Fruit fly (Drosophila melanogaster): ENCODE measurements around the gene Bin1.

The Bin1 gene

dm6 chr3R:16200497-16201019, 11.2 kb upstream of the Bin1 start (continued):
- TF ChIP-seq usp (GFP tag; optimal IDR thresholded peaks at IDR 0.05), result no peak
- no peak for TF ChIP-seq CG18599 (GFP tag; optimal IDR thresholded peaks at IDR 0.05)
- no peak for TF ChIP-seq Doc2 (GFP tag; IDR thresholded peaks at IDR 0.05)
- no peak for TF ChIP-seq CG4820 (GFP tag; optimal IDR thresholded peaks at IDR 0.05)
- TF ChIP-seq CG15073 (GFP tag; optimal IDR thresholded peaks at IDR 0.05), result no peak
- TF ChIP-seq CG9437 (GFP tag; optimal IDR thresholded peaks at IDR 0.05), result peak; percentile 84
- TF ChIP-seq wek (GFP tag; optimal IDR thresholded peaks at IDR 0.05), result no peak

- TF ChIP-seq Usf (GFP tag; optimal IDR thresholded peaks at IDR 0.05), result no peak
- no peak for TF ChIP-seq vnd (GFP tag; IDR thresholded peaks at IDR 0.05; ENCODE audit: partially characterized antibody)
- TF ChIP-seq CG10979 (tag; optimal IDR thresholded peaks at IDR 0.05), result no peak
- TF ChIP-seq HLH3B (GFP tag; IDR thresholded peaks at IDR 0.05), result no peak
- TF ChIP-seq CG15696 (tag; optimal IDR thresholded peaks at IDR 0.05), result no peak
- no peak for TF ChIP-seq CG2889 (GFP tag; IDR thresholded peaks at IDR 0.05)
- TF ChIP-seq CG32532 (GFP tag; IDR thresholded peaks at IDR 0.05), result no peak
- no peak for TF ChIP-seq fu2 (GFP tag; optimal IDR thresholded peaks at IDR 0.05)
- TF ChIP-seq insv (GFP tag; optimal IDR thresholded peaks at IDR 0.05), result no peak
- no peak for TF ChIP-seq Sox102F (GFP tag; optimal IDR thresholded peaks at IDR 0.05)
- no peak for TF ChIP-seq CG1603 (tag; optimal IDR thresholded peaks at IDR 0.05)
- peak; percentile 44 for TF ChIP-seq en (GFP tag; optimal IDR thresholded peaks at IDR 0.05)
- TF ChIP-seq Gsc (GFP tag; IDR thresholded peaks at IDR 0.05), result no peak
- no peak for TF ChIP-seq CG8290 (GFP tag; optimal IDR thresholded peaks at IDR 0.05)
- TF ChIP-seq CG8290 (tag; optimal IDR thresholded peaks at IDR 0.05), result peak in 1 of 2 experiments; percentile 17
- no peak for TF ChIP-seq CG17361 (GFP tag; IDR thresholded peaks at IDR 0.05)
- no peak for TF ChIP-seq CG13894 (tag; optimal IDR thresholded peaks at IDR 0.05)
- no peak for TF ChIP-seq CG4404 (GFP tag; IDR thresholded peaks at IDR 0.05)
- no peak for TF ChIP-seq CG1832 (GFP tag; optimal IDR thresholded peaks at IDR 0.05)
- TF ChIP-seq HmgZ (tag; optimal IDR thresholded peaks at IDR 0.05), result peak; percentile 10
- TF ChIP-seq btn (GFP tag; optimal IDR thresholded peaks at IDR 0.05), result no peak
- TF ChIP-seq dati (GFP tag; IDR thresholded peaks at IDR 0.05), result no peak
- no peak for TF ChIP-seq zf30C (GFP tag; optimal IDR thresholded peaks at IDR 0.05)
- no peak for TF ChIP-seq ken (GFP tag; IDR thresholded peaks at IDR 0.05)
- no peak for TF ChIP-seq C15 (GFP tag; IDR thresholded peaks at IDR 0.05)
- TF ChIP-seq seq (GFP tag; IDR thresholded peaks at IDR 0.05), result no peak
- no peak for TF ChIP-seq ranshi (GFP tag; IDR thresholded peaks at IDR 0.05)
- no peak for TF ChIP-seq pan (optimal IDR thresholded peaks at IDR 0.05)
- no peak for TF ChIP-seq pan (GFP tag; optimal IDR thresholded peaks at IDR 0.05 in 1 of 2, IDR thresholded peaks at IDR 0.05 in 1 of 2)
- TF ChIP-seq nerfin-1 (tag; optimal IDR thresholded peaks at IDR 0.05), result no peak
- no peak for TF ChIP-seq CG4424 (GFP tag; optimal IDR thresholded peaks at IDR 0.05)
- no peak for TF ChIP-seq CG31365 (tag; optimal IDR thresholded peaks at IDR 0.05)
- TF ChIP-seq Mad (GFP tag; optimal IDR thresholded peaks at IDR 0.05), result no peak
- TF ChIP-seq Pdp1 (GFP tag; optimal IDR thresholded peaks at IDR 0.05), result no peak
- TF ChIP-seq Drgx (GFP tag; IDR thresholded peaks at IDR 0.05), result no peak
- no peak for TF ChIP-seq CG12299 (tag; optimal IDR thresholded peaks at IDR 0.05)
- TF ChIP-seq CG10321 (GFP tag; IDR thresholded peaks at IDR 0.05), result no peak
- no peak for TF ChIP-seq CG13123 (GFP tag; optimal IDR thresholded peaks at IDR 0.05)
- TF ChIP-seq otp (GFP tag; IDR thresholded peaks at IDR 0.05), result no peak
- TF ChIP-seq Hr78 (GFP tag; optimal IDR thresholded peaks at IDR 0.05), result peak in 1 of 2 experiments; percentile 77
- TF ChIP-seq CG6791 (GFP tag; IDR thresholded peaks at IDR 0.05; ENCODE audit: partially characterized antibody), result no peak
- no peak for TF ChIP-seq phol (tag; optimal IDR thresholded peaks at IDR 0.05)
- TF ChIP-seq chif (GFP tag; optimal IDR thresholded peaks at IDR 0.05), result no peak
- no peak for TF ChIP-seq dmrt99B (tag; optimal IDR thresholded peaks at IDR 0.05)
Observed at dm6 chr3R:16190782-16191181, 1.4 kb upstream of the Bin1 start.
